Fruit fly (Drosophila melanogaster) whole organism, embryonic: ENCODE results near the gene CG3999.
A peak's percentile ranks its signal among the peaks of the same experiment; 100 is the strongest.

Experiments
- Bdp1 ChIP-seq: fragments of 200-800 bp; sonication (Bioruptor generic); optimal IDR thresholded peaks from 3 replicates; lab custom pipeline; 2016; ENCODE audit warnings: missing biosample characterization, missing genetic modification characterization
- CG10321 ChIP-seq: fragments of 200-800 bp; sonication (Bioruptor generic); IDR thresholded peaks from 2 replicates; pipeline ENCODE4 v1.3.6; 2022; ENCODE audit warnings: missing biosample characterization, missing genetic modification characterization
- CG2116 ChIP-seq: fragments of 200-800 bp; sonication (Bioruptor generic); optimal IDR thresholded peaks from 3 replicates; lab custom pipeline; 2018; ENCODE audit warnings: missing biosample characterization, mild to moderate bottlenecking, missing genetic modification characterization
- CG8290 ChIP-seq, 3 experiments: fragments of 200-800 bp; sonication (Bioruptor generic); optimal IDR thresholded peaks; 2 replicates each; lab custom pipeline; 2016 to 2019; ENCODE audit warnings: missing biosample characterization in 3 of 3, missing genetic modification characterization in 3 of 3, mild to moderate bottlenecking in 2 of 3, moderate library complexity in 1 of 3
- abd-A ChIP-seq: fragments of 200-800 bp; sonication (Bioruptor generic); optimal IDR thresholded peaks from 3 replicates; lab custom pipeline; 2019; ENCODE audit warnings: missing biosample characterization, mild to moderate bottlenecking, missing genetic modification characterization, moderate library complexity
- chn ChIP-seq: fragments of 200-800 bp; sonication (Bioruptor generic); optimal IDR thresholded peaks from 2 replicates; lab custom pipeline; 2016; ENCODE audit warnings: missing biosample characterization, missing genetic modification characterization
- eve ChIP-seq, 2 experiments: fragments of >200 bp; optimal IDR thresholded peaks; 2 replicates each; lab custom pipeline; 2017; ENCODE audit warnings: missing biosample characterization in 2 of 2, missing genetic modification characterization in 2 of 2
- insv ChIP-seq, 2 experiments: fragments of 200-800 bp; sonication (Bioruptor generic); optimal IDR thresholded peaks; 3 replicates each; lab custom pipeline; 2016 to 2018; ENCODE audit warnings: missing biosample characterization in 2 of 2, missing genetic modification characterization in 2 of 2
- nau ChIP-seq: fragments of 200-800 bp; sonication (Bioruptor generic); optimal IDR thresholded peaks from 3 replicates; lab custom pipeline; 2017; ENCODE audit warnings: missing biosample characterization, mild to moderate bottlenecking, missing genetic modification characterization, missing genetic modification reagents
- oc ChIP-seq: fragments of 200-800 bp; sonication (Bioruptor generic); optimal IDR thresholded peaks from 2 replicates; lab custom pipeline; 2018; ENCODE audit warnings: missing biosample characterization, mild to moderate bottlenecking, missing genetic modification characterization, moderate library complexity
- tll ChIP-seq, 2 experiments: fragments of 200-800 bp in 1 of 2; fragments of >200 bp in 1 of 2; sonication (Bioruptor generic) in 1 of 2; optimal IDR thresholded peaks; 2 replicates each; lab custom pipeline; 2017 to 2019; ENCODE audit warnings: missing biosample characterization in 2 of 2, missing genetic modification characterization in 2 of 2, mild to moderate bottlenecking in 1 of 2, moderate library complexity in 1 of 2
- ttk ChIP-seq: fragments of 200-800 bp; sonication (Bioruptor generic); IDR thresholded peaks from 2 replicates; pipeline ENCODE4 v2.1.2; 2022; ENCODE audit warnings: missing biosample characterization, missing genetic modification characterization

DNA sequence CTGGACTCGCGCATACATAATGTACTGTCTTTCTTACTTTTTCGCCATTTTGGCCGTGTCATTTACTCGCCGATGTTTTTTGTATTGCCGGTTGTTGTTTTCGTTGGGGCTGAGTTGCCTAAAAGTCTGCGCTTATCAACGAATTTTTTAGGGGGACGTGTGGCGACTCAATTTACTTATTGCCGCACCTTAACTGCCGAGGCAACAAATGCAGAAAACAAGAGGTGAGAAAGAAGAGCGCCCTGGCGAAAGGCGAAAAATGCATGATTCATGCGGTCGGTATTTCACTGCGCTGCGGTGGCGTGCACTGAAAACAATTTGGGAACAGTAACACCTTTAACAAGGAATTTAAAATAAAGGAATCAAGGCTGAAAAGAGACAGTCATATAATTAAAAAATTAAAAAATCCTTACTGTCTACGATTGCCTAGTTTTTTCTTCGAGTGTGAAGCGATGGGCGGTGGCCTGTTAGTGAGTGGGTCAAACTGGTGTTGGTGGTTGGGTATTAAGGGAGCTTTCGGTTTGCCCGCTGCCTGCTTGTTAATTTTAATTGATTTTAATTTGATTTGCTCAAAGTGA, 17.6 kb downstream of the CG3999 start:
- TF ChIP-seq chn (GFP tag; lab: Kevin White, UChicago) (peak; percentile 43), tll (GFP tag; optimal IDR thresholded peaks at IDR 0.05; lab: Kevin White, UChicago) (no peak), insv (GFP tag; optimal IDR thresholded peaks at IDR 0.05; lab: Kevin White, UChicago) (no peak), CG2116 (no peak), abd-A (no peak), oc (tag; lab: Kevin White, UChicago) (peak; percentile 74), nau (GFP tag; lab: Kevin White, UChicago) (no peak), ttk (GFP tag; lab: Robert Waterston, UW) (peak; percentile 83), CG8290 (GFP tag; optimal IDR thresholded peaks at IDR 0.05; lab: Kevin White, UChicago) (no peak), CG8290 (tag; optimal IDR thresholded peaks at IDR 0.05; lab: Kevin White, UChicago) (peak in 1 of 2 experiments; percentile 32), eve (GFP tag; optimal IDR thresholded peaks at IDR 0.05; lab: Kevin White, UChicago) (no peak), CG10321 (GFP tag; lab: Robert Waterston, UW) (0 out of 2 replicates have a peak, but pooled peaks have one; percentile 27), Bdp1 (peak; percentile 19)
